Worm (Caenorhabditis elegans): ENCODE measurements around the gene ldh-1.

ce11 chrII:11720819-11721218 lies 3.2 kb upstream of the ldh-1 start:
- TF ChIP-seq lsy-2 (tag; optimal IDR thresholded peaks at IDR 0.05) (no peak), lin-13 (tag; optimal IDR thresholded peaks at IDR 0.05) (no peak), elt-1 (tag; optimal IDR thresholded peaks at IDR 0.05; ENCODE audit: borderline replicate concordance, insufficient read depth) (no peak), ces-1 (GFP tag; optimal IDR thresholded peaks at IDR 0.05) (no peak), lin-32 (GFP tag; optimal IDR thresholded peaks at IDR 0.05) (no peak), snpc-4 (tag; optimal IDR thresholded peaks at IDR 0.05) (no peak), sptf-1 (tag; optimal IDR thresholded peaks at IDR 0.05) (no peak), elt-3 (tag; optimal IDR thresholded peaks at IDR 0.05) (no peak), unc-62 (GFP tag; optimal IDR thresholded peaks at IDR 0.05) (no peak), M03D4.4 (tag; optimal IDR thresholded peaks at IDR 0.05) (no peak), unc-39 (tag; optimal IDR thresholded peaks at IDR 0.05) (no peak)
